Fruit fly (Drosophila melanogaster): Measurements from ENCODE around the gene Ype.

Ype gene

DNA sequence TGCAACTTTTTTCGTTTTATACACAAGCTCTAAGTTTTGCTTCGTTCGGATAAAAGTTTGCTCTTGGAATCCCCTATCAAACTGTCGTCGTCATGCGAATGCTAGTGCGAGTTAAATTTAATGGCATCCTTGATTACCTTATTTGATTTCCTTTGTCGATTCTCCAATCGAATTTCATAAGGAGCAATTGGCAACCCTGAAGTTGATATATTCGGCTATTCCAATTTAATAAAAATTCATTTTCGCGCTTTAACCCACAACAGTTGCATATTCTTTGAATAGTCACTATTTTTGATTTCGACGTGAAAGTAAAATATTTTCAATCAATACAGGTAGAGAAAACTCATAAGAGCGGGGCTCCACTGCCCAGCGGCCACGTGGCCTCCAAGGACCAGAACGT, 15.5 kb upstream of the Ype start, which contains the start of gene CG12725:
Gene CG12725, minus strand, starts transcription at position 101 of the 400 bp plus-strand sequence.
- TF ChIP-seq CG10348 (GFP tag; IDR thresholded peaks at IDR 0.05): no peak
- no peak for TF ChIP-seq gl (tag; optimal IDR thresholded peaks at IDR 0.05)
- no peak for TF ChIP-seq CG32121 (GFP tag; IDR thresholded peaks at IDR 0.05)
- no peak for TF ChIP-seq CG12605 (GFP tag; IDR thresholded peaks at IDR 0.05)
- TF ChIP-seq CG4496 (GFP tag; IDR thresholded peaks at IDR 0.05): no peak
- no peak for TF ChIP-seq Pif1A (GFP tag; optimal IDR thresholded peaks at IDR 0.05)

DNA sequence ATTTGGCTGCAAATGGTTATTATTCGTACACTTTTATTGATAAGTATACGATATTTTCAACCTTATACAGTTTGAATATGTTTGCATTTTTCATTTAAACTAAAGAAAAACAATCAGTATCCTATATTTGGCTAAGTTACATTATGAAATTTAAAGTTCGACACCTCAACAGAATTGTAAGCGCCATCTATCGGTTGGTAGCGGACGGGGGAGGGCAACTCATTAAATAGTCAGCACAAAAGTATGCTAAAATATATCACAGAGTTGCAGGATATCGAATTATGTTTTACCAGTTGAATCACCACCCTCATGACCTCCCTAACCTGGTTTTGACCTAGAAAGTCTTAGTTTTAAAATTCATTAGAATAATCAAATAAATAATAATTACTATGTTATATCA, 14.0 kb upstream of the Ype start:
- TF ChIP-seq CG10348 (GFP tag; IDR thresholded peaks at IDR 0.05) (no peak), CG4496 (GFP tag; IDR thresholded peaks at IDR 0.05) (peak; percentile 40; the same call in 1 of the 3 replicates), gl (tag; optimal IDR thresholded peaks at IDR 0.05) (no peak), CG17806 (tag; optimal IDR thresholded peaks at IDR 0.05) (no peak), D1 (tag; optimal IDR thresholded peaks at IDR 0.05) (no peak), CG8159 (tag; optimal IDR thresholded peaks at IDR 0.05) (no peak)

DNA sequence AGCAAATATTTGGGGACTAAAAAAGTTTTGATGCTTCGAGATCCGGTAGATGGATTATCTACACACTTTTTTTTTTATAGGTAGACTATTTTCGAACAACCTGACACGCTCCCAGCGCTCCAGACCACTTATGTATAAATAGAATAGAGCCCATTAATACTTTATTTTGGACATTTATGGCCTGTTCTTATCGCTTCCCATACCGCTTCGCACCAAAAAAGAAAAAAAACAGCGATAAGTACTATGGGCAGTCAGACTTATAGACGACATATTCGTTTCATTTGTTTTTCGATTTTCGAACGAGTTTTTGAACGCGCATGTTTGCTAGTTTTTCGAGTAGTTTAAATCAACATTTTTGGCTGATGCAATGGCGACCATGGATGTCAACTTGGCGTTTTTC, 10.4 kb upstream of the Ype start:
- TF ChIP-seq CG15710 (tag; optimal IDR thresholded peaks at IDR 0.05) (no peak), CG34367 (tag; optimal IDR thresholded peaks at IDR 0.05) (no peak), CG12605 (GFP tag; IDR thresholded peaks at IDR 0.05) (no peak), CG10348 (GFP tag; IDR thresholded peaks at IDR 0.05) (no peak), CG14655 (GFP tag; optimal IDR thresholded peaks at IDR 0.05) (no peak)

DNA sequence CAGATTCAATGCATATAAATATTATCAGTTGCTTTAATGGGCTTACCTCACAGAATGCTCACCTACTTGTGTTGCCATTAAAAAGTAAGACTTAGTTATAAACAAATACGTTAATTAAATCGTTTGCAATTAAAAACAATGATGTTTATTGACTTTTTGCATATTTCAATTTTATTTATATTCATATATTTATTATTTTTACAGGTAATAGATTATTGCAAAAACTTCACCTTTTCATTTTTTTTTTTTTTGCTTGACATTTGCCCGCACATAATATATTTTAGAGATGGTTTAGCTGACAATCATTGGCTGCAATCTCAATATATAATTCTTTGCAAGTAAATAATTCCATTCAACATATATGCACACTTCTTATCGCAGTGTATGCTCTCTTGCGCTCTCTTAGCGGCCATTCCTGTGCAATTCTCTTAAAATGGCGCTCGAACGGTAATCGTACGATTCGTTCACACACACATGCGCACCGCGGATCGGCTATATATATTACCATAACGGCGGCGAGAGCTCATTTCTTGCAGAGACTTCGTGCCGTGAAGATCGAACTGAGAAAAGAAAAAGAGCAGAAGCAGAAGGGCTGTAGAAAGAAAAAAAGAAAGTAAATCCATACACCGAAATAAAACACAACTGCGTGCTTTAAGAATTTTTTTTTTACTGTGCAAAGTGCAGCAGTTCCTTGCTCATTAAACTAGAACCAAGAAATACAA, 9.3 kb upstream of the Ype start, which contains the start of gene Bcat:
Gene Bcat, plus strand, starts transcription at position 522 of the 722 bp plus-strand sequence.
- TF ChIP-seq Ets98B (GFP tag; IDR thresholded peaks at IDR 0.05) (no peak; the same call in 1 of the 2 replicates), CG8301 (tag; optimal IDR thresholded peaks at IDR 0.05) (peak; percentile 57), CG13204 (GFP tag; optimal IDR thresholded peaks at IDR 0.05) (no peak), gl (tag; optimal IDR thresholded peaks at IDR 0.05) (no peak), CG32121 (GFP tag; IDR thresholded peaks at IDR 0.05) (peak; percentile 57; the same call in 1 of the 2 replicates), CG17806 (tag; optimal IDR thresholded peaks at IDR 0.05) (peak; percentile 46), CG12605 (GFP tag; IDR thresholded peaks at IDR 0.05) (peak; percentile 51; the same call in 1 of the 2 replicates), CG9948 (tag; optimal IDR thresholded peaks at IDR 0.05) (peak; percentile 49), Snoo (tag; optimal IDR thresholded peaks at IDR 0.05) (peak; percentile 82), CG4496 (GFP tag; IDR thresholded peaks at IDR 0.05) (peak; percentile 64; the same call in 2 of the 3 replicates), CG8159 (tag; optimal IDR thresholded peaks at IDR 0.05) (peak; percentile 52), CG34367 (tag; optimal IDR thresholded peaks at IDR 0.05) (peak; percentile 3), CG15710 (tag; optimal IDR thresholded peaks at IDR 0.05) (peak; percentile 48), CG10348 (GFP tag; IDR thresholded peaks at IDR 0.05) (no peak), D1 (tag; optimal IDR thresholded peaks at IDR 0.05) (peak; percentile 31), CG14655 (GFP tag; optimal IDR thresholded peaks at IDR 0.05) (peak; percentile 78), fd96Ca (GFP tag; IDR thresholded peaks at IDR 0.05) (peak; percentile 53; the same call in 1 of the 3 replicates), Pif1A (GFP tag; optimal IDR thresholded peaks at IDR 0.05) (no peak), rn (GFP tag; IDR thresholded peaks at IDR 0.05) (no peak), EcR (GFP tag; optimal IDR thresholded peaks at IDR 0.05) (peak; percentile 27), Pif1B (GFP tag; optimal IDR thresholded peaks at IDR 0.05) (peak; percentile 62)

DNA sequence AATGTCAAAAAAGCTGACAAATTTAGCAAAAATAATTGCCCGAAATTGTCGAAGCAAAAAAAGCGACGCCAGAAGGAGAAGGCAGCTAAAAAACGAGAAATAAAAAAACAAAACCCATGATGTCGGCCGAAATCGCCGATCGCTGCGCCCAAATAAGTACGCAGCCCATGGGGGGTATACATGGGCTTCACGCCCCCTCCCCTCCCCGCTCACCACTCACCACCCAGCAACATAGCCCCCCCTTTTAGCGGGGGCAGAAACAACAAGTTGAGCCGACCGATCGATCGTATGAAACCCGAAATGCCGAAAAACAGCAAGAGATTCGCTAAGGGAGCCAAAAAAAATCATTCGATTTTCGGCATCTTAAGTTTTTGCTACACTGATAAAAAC, 8.8 kb upstream of the Ype start:
- TF ChIP-seq EcR (GFP tag; optimal IDR thresholded peaks at IDR 0.05) (no peak), CG8301 (tag; optimal IDR thresholded peaks at IDR 0.05) (no peak), Snoo (tag; optimal IDR thresholded peaks at IDR 0.05) (no peak), D1 (tag; optimal IDR thresholded peaks at IDR 0.05) (no peak), CG12605 (GFP tag; IDR thresholded peaks at IDR 0.05) (peak; percentile 42; the same call in 1 of the 2 replicates), Pif1A (GFP tag; optimal IDR thresholded peaks at IDR 0.05) (no peak), CG10348 (GFP tag; IDR thresholded peaks at IDR 0.05) (no peak), CG14655 (GFP tag; optimal IDR thresholded peaks at IDR 0.05) (no peak), Ets98B (GFP tag; IDR thresholded peaks at IDR 0.05) (peak; percentile 50; the same call in 1 of the 2 replicates), Pif1B (GFP tag; optimal IDR thresholded peaks at IDR 0.05) (no peak), CG9948 (tag; optimal IDR thresholded peaks at IDR 0.05) (no peak), gl (tag; optimal IDR thresholded peaks at IDR 0.05) (no peak), CG34367 (tag; optimal IDR thresholded peaks at IDR 0.05) (no peak), CG8159 (tag; optimal IDR thresholded peaks at IDR 0.05) (no peak), CG15710 (tag; optimal IDR thresholded peaks at IDR 0.05) (no peak), fd96Ca (GFP tag; IDR thresholded peaks at IDR 0.05) (peak; percentile 60; the same call in 1 of the 3 replicates), CG17806 (tag; optimal IDR thresholded peaks at IDR 0.05) (no peak), rn (GFP tag; IDR thresholded peaks at IDR 0.05) (0 out of 2 replicates have a peak, but pooled peaks have one; percentile 51), CG32121 (GFP tag; IDR thresholded peaks at IDR 0.05) (peak; percentile 70), CG13204 (GFP tag; optimal IDR thresholded peaks at IDR 0.05) (no peak), CG4496 (GFP tag; IDR thresholded peaks at IDR 0.05) (peak; percentile 73)

DNA sequence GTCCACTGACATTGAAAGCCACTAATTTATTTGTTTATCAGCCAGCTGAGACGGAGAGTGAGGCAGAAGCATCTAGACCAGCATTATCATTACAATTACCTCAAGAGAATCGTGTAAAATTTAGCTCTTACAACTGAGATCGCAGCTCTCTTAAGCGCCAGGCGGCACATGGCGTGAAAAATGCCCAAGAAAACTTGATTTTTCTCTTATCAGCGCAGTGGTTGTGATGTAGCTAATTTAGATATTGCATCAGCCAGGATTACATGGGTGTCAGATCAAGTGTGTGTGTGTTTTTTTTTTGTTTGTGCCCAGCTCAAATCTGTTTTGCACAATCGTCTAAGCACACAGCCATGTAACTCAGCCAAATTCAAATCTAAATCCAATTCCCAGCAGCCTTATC, 7.8 kb upstream of the Ype start:
- no peak for TF ChIP-seq CG14655 (GFP tag; optimal IDR thresholded peaks at IDR 0.05)
- TF ChIP-seq CG4496 (GFP tag; IDR thresholded peaks at IDR 0.05): 0 out of 3 replicates have a peak, but pooled peaks have one; percentile 26

Measured in whole organism, pupa.